Worm (Caenorhabditis elegans) whole organism, young adult: ENCODE data around the gene srd-33.

Experiments
- C17E4.6 ChIP-seq: fragments of 200-800 bp; sonication (Bioruptor generic); IDR thresholded peaks from 2 replicates; pipeline ENCODE4 v1.3.6; 2022; ENCODE audit warnings: missing genetic modification reagents, missing genetic modification characterization, missing compliant biosample characterization
- Y53F4B.3 ChIP-seq: fragments of 200-800 bp; sonication (Bioruptor generic); IDR thresholded peaks from 2 replicates; pipeline ENCODE4 v1.3.6; 2022; ENCODE audit warnings: missing genetic modification reagents, missing genetic modification characterization, missing compliant biosample characterization

DNA sequence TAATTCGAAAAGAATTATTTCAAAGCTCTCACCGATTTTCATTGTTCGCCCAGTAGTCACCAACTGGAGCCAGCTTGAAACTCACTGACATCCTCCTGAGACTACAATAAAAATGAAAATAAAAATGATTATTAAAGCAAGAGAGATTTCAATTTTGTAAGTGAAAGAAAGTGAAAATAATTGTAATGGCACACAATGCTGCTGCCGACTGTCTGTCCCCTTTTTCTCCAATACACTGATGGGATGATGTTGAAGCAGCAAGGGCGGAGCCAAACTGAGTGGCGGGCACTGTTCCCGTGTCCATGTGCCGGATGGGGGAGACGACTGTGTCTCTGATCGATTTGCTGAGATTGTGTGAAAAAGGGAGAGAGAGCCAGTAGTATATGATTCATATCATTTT, 37.8 kb upstream of the srd-33 start, which contains the start of gene C37H5.14:
- TF ChIP-seq Y53F4B.3 (GFP tag; lab: Robert Waterston, UW) (no peak), C17E4.6 (GFP tag; lab: Robert Waterston, UW) (no peak)
